Worm (Caenorhabditis elegans) whole organism, young adult: ENCODE measurements around the gene rcs-1.

Experiments
- C17E4.6 ChIP-seq: fragments of 200-800 bp; sonication (Bioruptor generic); IDR thresholded peaks from 2 replicates; pipeline ENCODE4 v1.3.6; 2022; ENCODE audit warnings: missing genetic modification reagents, missing genetic modification characterization, missing compliant biosample characterization
- ama-1 ChIP-seq, 3 experiments: fragments of 150-350 bp in 1 of 3; sonication (generic microtip) in 2 of 3; optimal IDR thresholded peaks; 2 replicates each; lab custom pipeline; 2014 to 2018; ENCODE audit warnings: missing biosample characterization in 2 of 3, missing genetic modification characterization in 2 of 3, missing genetic modification reagents in 2 of 3

- TF ChIP-seq ama-1 (optimal IDR thresholded peaks at IDR 0.05; lab: Kevin White, UChicago): no peak
- no peak for TF ChIP-seq ama-1 (GFP tag; optimal IDR thresholded peaks at IDR 0.05; lab: Kevin White, UChicago)
- no peak for TF ChIP-seq C17E4.6 (GFP tag; lab: Robert Waterston, UW)
These were observed 46.4 kb upstream of the rcs-1 start, which contains the start of gene C06E2.1 for ce11 chrX:8874748-8875147.
